Worm (Caenorhabditis elegans) whole organism, L2 larva: Measurements from ENCODE around the gene chst-1.

Source experiments
- C34F6.9 ChIP-seq: fragments of 150-350 bp; optimal IDR thresholded peaks from 2 replicates; lab custom pipeline; 2014; ENCODE audit warnings: missing biosample characterization, missing genetic modification characterization
- F13H6.1 ChIP-seq: sonication (generic microtip); optimal IDR thresholded peaks from 2 replicates; lab custom pipeline; 2016; ENCODE audit warnings: missing genetic modification characterization, missing compliant biosample characterization
- R02D3.7 ChIP-seq: fragments of 150-350 bp; optimal IDR thresholded peaks from 2 replicates; lab custom pipeline; 2014; ENCODE audit warnings: missing biosample characterization, missing genetic modification characterization
- Y55F3AM.14 ChIP-seq: fragments of 200-800 bp; sonication (Bioruptor generic); optimal IDR thresholded peaks from 2 replicates; lab custom pipeline; 2018; ENCODE audit warnings: mild to moderate bottlenecking, missing genetic modification characterization, missing compliant biosample characterization
- ZK546.5 ChIP-seq: sonication (generic microtip); optimal IDR thresholded peaks from 2 replicates; lab custom pipeline; 2017; ENCODE audit warnings: missing biosample characterization, missing genetic modification characterization
- alr-1 ChIP-seq: fragments of 150-350 bp; optimal IDR thresholded peaks from 2 replicates; lab custom pipeline; 2014; ENCODE audit warnings: missing biosample characterization, missing genetic modification characterization
- aly-2 ChIP-seq: fragments of 150-350 bp; optimal IDR thresholded peaks from 2 replicates; lab custom pipeline; 2014; ENCODE audit warnings: missing biosample characterization, missing genetic modification characterization
- ama-1 ChIP-seq: fragments of 150-350 bp; optimal IDR thresholded peaks from 2 replicates; lab custom pipeline; 2018; ENCODE audit warnings: inconsistent platforms
- blmp-1 ChIP-seq: sonication (generic microtip); optimal IDR thresholded peaks from 2 replicates; lab custom pipeline; 2017; ENCODE audit warnings: missing genetic modification characterization, mild to moderate bottlenecking, missing compliant biosample characterization, antibody characterized with exemption, moderate library complexity; ENCODE audit not compliant: insufficient read depth
- ceh-16 ChIP-seq: fragments of 150-350 bp; optimal IDR thresholded peaks from 2 replicates; lab custom pipeline; 2014; ENCODE audit warnings: missing biosample characterization, missing genetic modification characterization
- ceh-82 ChIP-seq: fragments of 150-350 bp; optimal IDR thresholded peaks from 2 replicates; lab custom pipeline; 2014; ENCODE audit warnings: missing biosample characterization, missing genetic modification characterization
- crh-2 ChIP-seq: sonication (generic microtip); optimal IDR thresholded peaks from 2 replicates; lab custom pipeline; 2017; ENCODE audit warnings: missing biosample characterization, missing genetic modification characterization
- dmd-4 ChIP-seq: sonication (generic microtip); optimal IDR thresholded peaks from 2 replicates; lab custom pipeline; 2017; ENCODE audit warnings: missing biosample characterization, missing genetic modification characterization
- egl-27 ChIP-seq: sonication (generic microtip); optimal IDR thresholded peaks from 3 replicates; lab custom pipeline; 2017; ENCODE audit warnings: missing biosample characterization, missing genetic modification reagents, missing genetic modification characterization
- elt-3 ChIP-seq: sonication (generic microtip); optimal IDR thresholded peaks from 2 replicates; lab custom pipeline; 2017; ENCODE audit warnings: missing biosample characterization, missing genetic modification characterization
- fos-1 ChIP-seq: fragments of 150-350 bp; optimal IDR thresholded peaks from 2 replicates; lab custom pipeline; 2014; ENCODE audit warnings: missing biosample characterization, missing genetic modification characterization
- gmeb-1 ChIP-seq: fragments of 150-350 bp; optimal IDR thresholded peaks from 2 replicates; lab custom pipeline; 2014; ENCODE audit warnings: missing biosample characterization, missing genetic modification characterization
- lin-11 ChIP-seq: fragments of 150-350 bp; sonication (generic microtip); optimal IDR thresholded peaks from 2 replicates; lab custom pipeline; 2014; ENCODE audit warnings: missing biosample characterization, missing genetic modification characterization, inconsistent platforms, mixed read lengths
- lin-13 ChIP-seq: fragments of 150-350 bp; optimal IDR thresholded peaks from 2 replicates; lab custom pipeline; 2014; ENCODE audit warnings: missing biosample characterization, missing genetic modification reagents, missing genetic modification characterization
- lin-39 ChIP-seq: fragments of 150-350 bp; optimal IDR thresholded peaks from 2 replicates; lab custom pipeline; 2014; ENCODE audit warnings: missing biosample characterization, missing genetic modification reagents, missing genetic modification characterization
- lsy-2 ChIP-seq, 2 experiments: fragments of 150-350 bp in 1 of 2; sonication (generic microtip) in 1 of 2; optimal IDR thresholded peaks; 2 replicates each; lab custom pipeline; 2014 to 2017; ENCODE audit warnings: missing biosample characterization in 2 of 2, missing genetic modification characterization in 2 of 2
- mab-5 ChIP-seq: fragments of 150-350 bp; optimal IDR thresholded peaks from 2 replicates; lab custom pipeline; 2014; ENCODE audit warnings: missing biosample characterization, missing genetic modification characterization
- mbf-1 ChIP-seq: sonication (generic microtip); optimal IDR thresholded peaks from 2 replicates; lab custom pipeline; 2017; ENCODE audit warnings: missing biosample characterization, missing genetic modification characterization
- nhr-10 ChIP-seq: sonication (generic microtip); optimal IDR thresholded peaks from 2 replicates; lab custom pipeline; 2017; ENCODE audit warnings: missing biosample characterization, missing genetic modification characterization
- nhr-11 ChIP-seq: fragments of 150-350 bp; optimal IDR thresholded peaks from 2 replicates; lab custom pipeline; 2014; ENCODE audit warnings: missing biosample characterization, missing genetic modification characterization
- nhr-129 ChIP-seq: fragments of 150-350 bp; optimal IDR thresholded peaks from 2 replicates; lab custom pipeline; 2014; ENCODE audit warnings: missing biosample characterization, missing genetic modification characterization
- nhr-21 ChIP-seq: fragments of 150-350 bp; optimal IDR thresholded peaks from 2 replicates; lab custom pipeline; 2014; ENCODE audit warnings: missing biosample characterization, missing genetic modification characterization
- nhr-23 ChIP-seq: fragments of 150-350 bp; optimal IDR thresholded peaks from 2 replicates; lab custom pipeline; 2014; ENCODE audit warnings: missing biosample characterization, missing genetic modification reagents, missing genetic modification characterization
- nhr-25 ChIP-seq: fragments of 150-350 bp; sonication (generic microtip); optimal IDR thresholded peaks from 3 replicates; lab custom pipeline; 2014; ENCODE audit warnings: missing biosample characterization, missing genetic modification characterization
- nhr-6 ChIP-seq: fragments of 150-350 bp; optimal IDR thresholded peaks from 2 replicates; lab custom pipeline; 2014; ENCODE audit warnings: missing biosample characterization, missing genetic modification characterization
- nhr-77 ChIP-seq: fragments of 150-350 bp; optimal IDR thresholded peaks from 2 replicates; lab custom pipeline; 2014; ENCODE audit warnings: missing biosample characterization, missing genetic modification characterization
- peb-1 ChIP-seq: fragments of 150-350 bp; optimal IDR thresholded peaks from 2 replicates; lab custom pipeline; 2014; ENCODE audit warnings: missing biosample characterization, missing genetic modification characterization
- sem-4 ChIP-seq: fragments of 150-350 bp; optimal IDR thresholded peaks from 2 replicates; lab custom pipeline; 2014; ENCODE audit warnings: missing biosample characterization, missing genetic modification reagents, missing genetic modification characterization
- skn-1 ChIP-seq: sonication (generic microtip); optimal IDR thresholded peaks from 2 replicates; lab custom pipeline; 2017; ENCODE audit warnings: missing biosample characterization, missing genetic modification characterization
- sma-3 ChIP-seq: sonication (generic microtip); optimal IDR thresholded peaks from 2 replicates; lab custom pipeline; 2016; ENCODE audit warnings: missing genetic modification reagents, missing genetic modification characterization, missing compliant biosample characterization
- sma-9 ChIP-seq, 2 experiments: fragments of 150-350 bp in 1 of 2; sonication (generic microtip) in 1 of 2; optimal IDR thresholded peaks; 2 replicates each; lab custom pipeline; 2014 to 2016; ENCODE audit warnings: missing genetic modification characterization in 2 of 2, mild to moderate bottlenecking in 1 of 2, missing biosample characterization in 1 of 2, missing compliant biosample characterization in 1 of 2, missing genetic modification reagents in 1 of 2, moderate library complexity in 1 of 2
- snpc-4 ChIP-seq: fragments of 150-350 bp; optimal IDR thresholded peaks from 2 replicates; lab custom pipeline; 2014; ENCODE audit warnings: missing biosample characterization, missing genetic modification characterization
- unc-39 ChIP-seq: fragments of 150-350 bp; optimal IDR thresholded peaks from 2 replicates; lab custom pipeline; 2014; ENCODE audit warnings: missing biosample characterization, missing genetic modification characterization
- unc-55 ChIP-seq: fragments of 150-350 bp; sonication (generic microtip); optimal IDR thresholded peaks from 3 replicates; lab custom pipeline; 2014; ENCODE audit warnings: missing biosample characterization, missing genetic modification reagents, missing genetic modification characterization
- unc-62 ChIP-seq: fragments of 150-350 bp; optimal IDR thresholded peaks from 2 replicates; lab custom pipeline; 2014; ENCODE audit warnings: missing biosample characterization, missing genetic modification reagents, missing genetic modification characterization
- ztf-1 ChIP-seq: fragments of 200-800 bp; sonication (Bioruptor generic); conservative IDR thresholded peaks from 2 replicates; pipeline ENCODE4 v1.3.6; 2022; ENCODE audit warnings: missing genetic modification characterization, missing compliant biosample characterization
- ztf-11 ChIP-seq: sonication (generic microtip); optimal IDR thresholded peaks from 2 replicates; lab custom pipeline; 2017; ENCODE audit warnings: missing biosample characterization, missing genetic modification characterization
- ztf-4 ChIP-seq: fragments of 150-350 bp; optimal IDR thresholded peaks from 2 replicates; lab custom pipeline; 2014; ENCODE audit warnings: missing biosample characterization, missing genetic modification characterization

The chst-1 gene

ce11 chrII:8129495-8130010, 22.8 kb upstream of the chst-1 start, which contains the start of gene ulp-4 (continued):
- no peak for TF ChIP-seq blmp-1 (tag; lab: Kevin White, UChicago)
- TF ChIP-seq peb-1: no peak
- TF ChIP-seq aly-2 (tag; lab: Kevin White, UChicago): no peak
- no peak for TF ChIP-seq egl-27 (tag; lab: Kevin White, UChicago)
- no peak for TF ChIP-seq sem-4 (tag; lab: Kevin White, UChicago)

DNA sequence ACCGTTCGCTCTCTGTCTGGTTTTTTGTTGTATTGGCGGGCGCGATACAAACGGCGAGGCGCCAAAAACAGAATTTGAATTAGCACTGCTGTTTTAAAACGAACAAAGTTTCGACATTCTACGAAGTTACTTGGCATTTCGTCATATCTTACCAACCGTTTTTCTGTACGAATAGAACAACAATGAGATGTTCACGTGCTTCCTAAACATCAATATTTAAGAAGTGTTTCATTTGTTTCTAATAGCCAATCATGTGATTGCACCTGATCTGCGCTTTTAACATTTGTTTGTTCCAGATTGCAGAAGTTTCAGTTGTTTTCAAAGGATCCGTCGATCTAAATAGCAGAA, 22.2 kb upstream of the chst-1 start:
- TF ChIP-seq sem-4 (tag; lab: Kevin White, UChicago) (peak; percentile 29), nhr-129 (tag; lab: Kevin White, UChicago) (peak; percentile 10), aly-2 (tag; lab: Kevin White, UChicago) (no peak), blmp-1 (tag; lab: Kevin White, UChicago) (no peak)
- TF ChIP-seq, all 48 proteins: peak for 2

ce11 chrII:8128273-8129039, 21.7 kb upstream of the chst-1 start:
- no peak for TF ChIP-seq mbf-1 (tag; lab: Kevin White, UChicago)
- TF ChIP-seq nhr-77: no peak
- TF ChIP-seq lsy-2 (tag; optimal IDR thresholded peaks at IDR 0.05; lab: Kevin White, UChicago): peak; percentile 34 to 44
- TF ChIP-seq nhr-21 (tag; lab: Kevin White, UChicago): peak; percentile 63
- TF ChIP-seq gmeb-1: peak; percentile 26
- no peak for TF ChIP-seq nhr-10
- peak; percentile 20 for TF ChIP-seq egl-27 (tag; lab: Kevin White, UChicago)
- no peak for TF ChIP-seq nhr-11
- peak; percentile 29 for TF ChIP-seq fos-1 (tag; lab: Kevin White, UChicago)
- TF ChIP-seq unc-62 (GFP tag; lab: Kevin White, UChicago): peak; percentile 36
- TF ChIP-seq ZK546.5: no peak
- TF ChIP-seq sma-9 (GFP tag; optimal IDR thresholded peaks at IDR 0.05; lab: Kevin White, UChicago): peak; percentile 95
- no peak for TF ChIP-seq sma-9 (tag; optimal IDR thresholded peaks at IDR 0.05; lab: Kevin White, UChicago)
- TF ChIP-seq ztf-4 (tag; lab: Kevin White, UChicago): peak; percentile 45
- TF ChIP-seq lin-13: peak; percentile 1
- TF ChIP-seq ama-1: no peak
- TF ChIP-seq R02D3.7 (tag; lab: Kevin White, UChicago): no peak
- TF ChIP-seq ztf-1 (GFP tag; lab: Robert Waterston, UW): no peak
- no peak for TF ChIP-seq ztf-11 (tag; lab: Kevin White, UChicago)
- TF ChIP-seq F13H6.1 (tag; lab: Kevin White, UChicago): peak; percentile 64
- peak; percentile 6 for TF ChIP-seq blmp-1 (tag; lab: Kevin White, UChicago)
- no peak for TF ChIP-seq lin-39 (tag; lab: Kevin White, UChicago)
- TF ChIP-seq nhr-25 (tag; lab: Kevin White, UChicago): peak; percentile 92
- peak; percentile 56 for TF ChIP-seq sem-4 (tag; lab: Kevin White, UChicago)
- TF ChIP-seq alr-1: no peak
- peak; percentile 40 for TF ChIP-seq sma-3 (GFP tag; lab: Kevin White, UChicago)
- no peak for TF ChIP-seq aly-2 (tag; lab: Kevin White, UChicago)
- TF ChIP-seq ceh-16 (tag; lab: Kevin White, UChicago): peak; percentile 58
- TF ChIP-seq elt-3 (tag; lab: Kevin White, UChicago): no peak
- no peak for TF ChIP-seq unc-39 (tag; lab: Kevin White, UChicago)
- no peak for TF ChIP-seq nhr-23 (tag; lab: Kevin White, UChicago)
- no peak for TF ChIP-seq skn-1 (tag; lab: Kevin White, UChicago)
- no peak for TF ChIP-seq lin-11 (tag; lab: Kevin White, UChicago)
- TF ChIP-seq peb-1: no peak
- peak; percentile 99 for TF ChIP-seq nhr-129 (tag; lab: Kevin White, UChicago)
- TF ChIP-seq C34F6.9 (tag; lab: Kevin White, UChicago): peak; percentile 45
- TF ChIP-seq dmd-4: no peak
- no peak for TF ChIP-seq ceh-82 (tag; lab: Kevin White, UChicago)
- TF ChIP-seq unc-55: peak; percentile 44
- no peak for TF ChIP-seq Y55F3AM.14 (GFP tag; lab: Kevin White, UChicago)
- peak; percentile 84 for TF ChIP-seq nhr-6 (tag; lab: Kevin White, UChicago)
- TF ChIP-seq crh-2 (tag; lab: Kevin White, UChicago): peak; percentile 81
- TF ChIP-seq snpc-4: no peak
- no peak for TF ChIP-seq mab-5
